Fruit fly (Drosophila melanogaster) whole organism, embryonic: ENCODE results near the gene CG42591.

Experiments
- Adf1 ChIP-seq: fragments of 200-800 bp; sonication (Bioruptor generic); IDR thresholded peaks from 2 replicates; pipeline ENCODE4 v1.3.6; 2022; ENCODE audit warnings: missing biosample characterization, missing genetic modification characterization
- Aef1 ChIP-seq: fragments of 200-800 bp; sonication (Bioruptor generic); IDR thresholded peaks from 3 replicates; pipeline ENCODE4 v1.3.6; 2022; ENCODE audit warnings: missing biosample characterization, missing genetic modification characterization
- C15 ChIP-seq: fragments of 200-800 bp; sonication (Bioruptor generic); IDR thresholded peaks from 3 replicates; pipeline ENCODE4 v1.3.6; 2022; ENCODE audit warnings: missing biosample characterization, missing genetic modification characterization
- CG11696 ChIP-seq: fragments of 200-800 bp; sonication (Bioruptor generic); IDR thresholded peaks from 2 replicates; pipeline ENCODE4 v1.3.6; 2022; ENCODE audit warnings: missing biosample characterization, missing genetic modification characterization
- CG12299 ChIP-seq: fragments of 200-800 bp; sonication (Bioruptor generic); optimal IDR thresholded peaks from 2 replicates; lab custom pipeline; 2018; ENCODE audit warnings: missing biosample characterization, mild to moderate bottlenecking, missing genetic modification characterization
- CG12769 ChIP-seq: fragments of 200-800 bp; sonication (Bioruptor generic); optimal IDR thresholded peaks from 2 replicates; lab custom pipeline; 2019; ENCODE audit warnings: missing biosample characterization, mild to moderate bottlenecking, missing genetic modification characterization, moderate library complexity
- CG12942 ChIP-seq: fragments of 200-800 bp; sonication (Bioruptor generic); optimal IDR thresholded peaks from 3 replicates; lab custom pipeline; 2016; ENCODE audit warnings: missing biosample characterization, missing genetic modification characterization
- CG13775 ChIP-seq: fragments of 200-800 bp; sonication (Bioruptor generic); optimal IDR thresholded peaks from 3 replicates; lab custom pipeline; 2017; ENCODE audit warnings: missing biosample characterization, mild to moderate bottlenecking, missing genetic modification characterization
- CG15696 ChIP-seq: fragments of 200-800 bp; sonication (Bioruptor generic); optimal IDR thresholded peaks from 2 replicates; lab custom pipeline; 2019; ENCODE audit warnings: missing biosample characterization, mild to moderate bottlenecking, missing genetic modification characterization, moderate library complexity
- CG2120 ChIP-seq: fragments of 200-800 bp; sonication (Bioruptor generic); optimal IDR thresholded peaks from 3 replicates; lab custom pipeline; 2016; ENCODE audit warnings: missing biosample characterization, missing genetic modification characterization
- CG2202 ChIP-seq: fragments of 200-800 bp; sonication (Bioruptor generic); optimal IDR thresholded peaks from 2 replicates; lab custom pipeline; 2018; ENCODE audit warnings: missing biosample characterization, mild to moderate bottlenecking, missing genetic modification characterization
- CG31224 ChIP-seq: fragments of 200-800 bp; sonication (Bioruptor generic); IDR thresholded peaks from 2 replicates; pipeline ENCODE4 v1.3.6; 2022; ENCODE audit warnings: missing biosample characterization, missing genetic modification characterization
- CG3407 ChIP-seq: fragments of 200-800 bp; sonication (Bioruptor generic); optimal IDR thresholded peaks from 2 replicates; lab custom pipeline; 2018; ENCODE audit warnings: missing biosample characterization, mild to moderate bottlenecking, missing genetic modification characterization
- CG34422 ChIP-seq: fragments of 200-800 bp; sonication (Bioruptor generic); IDR thresholded peaks from 3 replicates; pipeline ENCODE4 v1.3.6; 2022; ENCODE audit warnings: missing biosample characterization, missing genetic modification characterization
- CG4617 ChIP-seq: fragments of 200-800 bp; sonication (Bioruptor generic); optimal IDR thresholded peaks from 3 replicates; lab custom pipeline; 2016; ENCODE audit warnings: missing biosample characterization, missing genetic modification characterization, borderline replicate concordance
- CG9437 ChIP-seq: fragments of 200-800 bp; sonication (Bioruptor generic); optimal IDR thresholded peaks from 2 replicates; lab custom pipeline; 2018; ENCODE audit warnings: missing biosample characterization, mild to moderate bottlenecking, missing genetic modification characterization
- CG9797 ChIP-seq: fragments of 200-800 bp; sonication (Bioruptor generic); optimal IDR thresholded peaks from 3 replicates; lab custom pipeline; 2018; ENCODE audit warnings: missing biosample characterization, mild to moderate bottlenecking, missing genetic modification characterization
- CG9932 ChIP-seq: fragments of 200-800 bp; sonication (Bioruptor generic); IDR thresholded peaks from 2 replicates; pipeline ENCODE4 v1.3.6; 2022; ENCODE audit warnings: missing biosample characterization, missing genetic modification characterization
- CTCF ChIP-seq: fragments of 200-800 bp; sonication (Bioruptor generic); optimal IDR thresholded peaks from 2 replicates; lab custom pipeline; 2017; ENCODE audit warnings: missing biosample characterization, mild to moderate bottlenecking, missing genetic modification characterization, moderate library complexity
- Camta ChIP-seq: fragments of 200-800 bp; sonication (Bioruptor generic); optimal IDR thresholded peaks from 2 replicates; lab custom pipeline; 2016; ENCODE audit warnings: missing biosample characterization, missing genetic modification characterization
- CoRest ChIP-seq: fragments of 200-800 bp; sonication (Bioruptor generic); optimal IDR thresholded peaks from 3 replicates; lab custom pipeline; 2018; ENCODE audit warnings: missing biosample characterization, mild to moderate bottlenecking, missing genetic modification characterization, moderate library complexity
- D19A ChIP-seq: fragments of 200-800 bp; optimal IDR thresholded peaks from 3 replicates; lab custom pipeline; 2019; ENCODE audit warnings: missing biosample characterization, mild to moderate bottlenecking, missing genetic modification characterization, moderate library complexity
- E2f1 ChIP-seq: fragments of 200-800 bp; sonication (Bioruptor generic); IDR thresholded peaks from 2 replicates; pipeline ENCODE4 v1.3.6; 2022; ENCODE audit warnings: missing biosample characterization, missing genetic modification characterization
- Fer1 ChIP-seq: fragments of 200-800 bp; sonication (Bioruptor generic); optimal IDR thresholded peaks from 2 replicates; lab custom pipeline; 2017; ENCODE audit warnings: missing biosample characterization, mild to moderate bottlenecking, missing genetic modification characterization
- Fer2 ChIP-seq: fragments of 200-800 bp; sonication (Bioruptor generic); optimal IDR thresholded peaks from 2 replicates; lab custom pipeline; 2018; ENCODE audit warnings: missing biosample characterization, mild to moderate bottlenecking, missing genetic modification characterization, moderate library complexity
- MESR4 ChIP-seq: fragments of 200-800 bp; sonication (Bioruptor generic); optimal IDR thresholded peaks from 2 replicates; lab custom pipeline; 2018; ENCODE audit warnings: missing biosample characterization, mild to moderate bottlenecking, missing genetic modification characterization, moderate library complexity
- NFAT ChIP-seq: fragments of 200-800 bp; sonication (Bioruptor generic); IDR thresholded peaks from 2 replicates; pipeline ENCODE4 v1.3.6; 2022; ENCODE audit warnings: missing biosample characterization, missing genetic modification characterization
- Oli ChIP-seq: fragments of 200-800 bp; sonication (Bioruptor generic); optimal IDR thresholded peaks from 2 replicates; lab custom pipeline; 2018; ENCODE audit warnings: missing biosample characterization, mild to moderate bottlenecking, missing genetic modification characterization, moderate library complexity
- az2 ChIP-seq: fragments of 200-800 bp; sonication (Bioruptor generic); optimal IDR thresholded peaks from 3 replicates; lab custom pipeline; 2016; ENCODE audit warnings: missing biosample characterization, missing genetic modification characterization
- chm ChIP-seq: fragments of 200-800 bp; sonication (Bioruptor generic); IDR thresholded peaks from 2 replicates; pipeline ENCODE4 v1.3.6; 2022; ENCODE audit warnings: missing biosample characterization, missing genetic modification characterization
- croc ChIP-seq: fragments of 200-800 bp; sonication (Bioruptor generic); conservative IDR thresholded peaks from 3 replicates; pipeline ENCODE4 v1.3.6; 2022; ENCODE audit warnings: missing biosample characterization, missing genetic modification characterization
- cwo ChIP-seq: fragments of 200-800 bp; sonication (Bioruptor generic); optimal IDR thresholded peaks from 3 replicates; lab custom pipeline; 2017; ENCODE audit warnings: missing biosample characterization, missing genetic modification characterization, mild to moderate bottlenecking, moderate library complexity, missing genetic modification reagents
- disco-r ChIP-seq: fragments of 200-800 bp; sonication (Bioruptor generic); optimal IDR thresholded peaks from 2 replicates; lab custom pipeline; 2016; ENCODE audit warnings: missing biosample characterization, missing genetic modification characterization
- ewg ChIP-seq: fragments of 200-800 bp; sonication (Bioruptor generic); optimal IDR thresholded peaks from 3 replicates; lab custom pipeline; 2017; ENCODE audit warnings: mild to moderate bottlenecking, missing biosample characterization, missing genetic modification reagents, missing genetic modification characterization
- exex ChIP-seq: fragments of 200-800 bp; sonication (Bioruptor generic); optimal IDR thresholded peaks from 4 replicates; lab custom pipeline; 2018; ENCODE audit warnings: missing biosample characterization, mild to moderate bottlenecking, missing genetic modification characterization, moderate library complexity
- fd64A ChIP-seq: fragments of 200-800 bp; sonication (Bioruptor generic); optimal IDR thresholded peaks from 3 replicates; lab custom pipeline; 2018; ENCODE audit warnings: missing biosample characterization, mild to moderate bottlenecking, missing genetic modification characterization
- fu2 ChIP-seq: fragments of 200-800 bp; sonication (Bioruptor generic); optimal IDR thresholded peaks from 2 replicates; lab custom pipeline; 2016; ENCODE audit warnings: missing biosample characterization, missing genetic modification characterization
- grau ChIP-seq: fragments of 200-800 bp; optimal IDR thresholded peaks from 3 replicates; lab custom pipeline; 2019; ENCODE audit warnings: missing biosample characterization, mild to moderate bottlenecking, missing genetic modification characterization, moderate library complexity
- gro ChIP-seq: fragments of 200-800 bp; sonication (Bioruptor generic); optimal IDR thresholded peaks from 2 replicates; lab custom pipeline; 2016; ENCODE audit warnings: missing biosample characterization, missing genetic modification characterization
- h ChIP-seq: fragments of >200 bp; optimal IDR thresholded peaks from 2 replicates; lab custom pipeline; 2017
- nom ChIP-seq: fragments of 200-800 bp; sonication (Bioruptor generic); optimal IDR thresholded peaks from 2 replicates; lab custom pipeline; 2017; ENCODE audit warnings: missing biosample characterization, missing genetic modification characterization, mild to moderate bottlenecking, moderate library complexity, missing genetic modification reagents
- onecut ChIP-seq: fragments of 200-800 bp; sonication (Bioruptor generic); IDR thresholded peaks from 2 replicates; pipeline ENCODE4 v1.3.6; 2022; ENCODE audit warnings: missing biosample characterization, missing genetic modification characterization
- pfk ChIP-seq: fragments of 200-800 bp; sonication (Bioruptor generic); optimal IDR thresholded peaks from 2 replicates; lab custom pipeline; 2018; ENCODE audit warnings: missing biosample characterization, mild to moderate bottlenecking, missing genetic modification characterization, moderate library complexity
- pho ChIP-seq: fragments of 200-800 bp; sonication (Bioruptor generic); optimal IDR thresholded peaks from 2 replicates; lab custom pipeline; 2016; ENCODE audit warnings: missing biosample characterization, missing genetic modification characterization
- psq ChIP-seq: fragments of 200-800 bp; sonication (Bioruptor generic); optimal IDR thresholded peaks from 2 replicates; lab custom pipeline; 2017; ENCODE audit warnings: missing biosample characterization, missing genetic modification characterization
- run ChIP-seq: fragments of 200-800 bp; sonication (Bioruptor generic); optimal IDR thresholded peaks from 3 replicates; lab custom pipeline; 2018; ENCODE audit warnings: missing biosample characterization, mild to moderate bottlenecking, missing genetic modification characterization
- sd ChIP-seq: fragments of 200-800 bp; sonication (Bioruptor generic); optimal IDR thresholded peaks from 3 replicates; lab custom pipeline; 2018; ENCODE audit warnings: missing biosample characterization, mild to moderate bottlenecking, missing genetic modification characterization, moderate library complexity
- so ChIP-seq: fragments of 200-800 bp; sonication (Bioruptor generic); IDR thresholded peaks from 3 replicates; pipeline ENCODE4 v1.3.6; 2022; ENCODE audit warnings: missing biosample characterization, missing genetic modification characterization
- toy ChIP-seq: fragments of 200-800 bp; sonication (Bioruptor generic); IDR thresholded peaks from 2 replicates; pipeline ENCODE4 v1.3.6; 2022; ENCODE audit warnings: missing biosample characterization, missing genetic modification characterization
- trem ChIP-seq: fragments of 200-800 bp; optimal IDR thresholded peaks from 3 replicates; lab custom pipeline; 2019; ENCODE audit warnings: missing biosample characterization, mild to moderate bottlenecking, missing genetic modification characterization, moderate library complexity
- trh ChIP-seq: fragments of 200-800 bp; sonication (Bioruptor generic); optimal IDR thresholded peaks from 2 replicates; lab custom pipeline; 2016; ENCODE audit warnings: missing biosample characterization, missing genetic modification characterization
- zfh1 ChIP-seq: fragments of 200-800 bp; sonication (Bioruptor generic); IDR thresholded peaks from 3 replicates; pipeline ENCODE4 v1.3.6; 2022; ENCODE audit warnings: missing biosample characterization, missing genetic modification characterization

CG42591 gene

dm6 chr3L:8091650-8092068, 21.9 kb upstream of the CG42591 start, which contains the start of gene CG7565 (continued):
- TF ChIP-seq gro (GFP tag; lab: Kevin White, UChicago) (peak; percentile 87), run (tag; lab: Kevin White, UChicago) (no peak), pfk (peak; percentile 39), onecut (GFP tag; lab: Robert Waterston, UW) (peak; percentile 87), pho (peak; percentile 65), psq (GFP tag; lab: Kevin White, UChicago) (no peak), CoRest (tag; lab: Kevin White, UChicago) (peak; percentile 18), Aef1 (no peak), chm (GFP tag; lab: Robert Waterston, UW) (peak; percentile 75), sd (tag; lab: Kevin White, UChicago) (peak; percentile 18), CG12769 (peak; percentile 88), CG2202 (no peak), E2f1 (no peak), C15 (GFP tag; lab: Robert Waterston, UW) (no peak), CG9797 (GFP tag; lab: Kevin White, UChicago) (no peak), CG15696 (tag; lab: Kevin White, UChicago) (no peak), cwo (peak; percentile 56), MESR4 (GFP tag; lab: Kevin White, UChicago) (peak; percentile 76), Oli (no peak), Adf1 (peak; percentile 42; the same call in 1 of the 2 replicates), CG2120 (GFP tag; lab: Kevin White, UChicago) (peak; percentile 72), croc (GFP tag; lab: Robert Waterston, UW) (no peak), h (lab: Kevin White, UChicago) (no peak), CG12942 (GFP tag; lab: Kevin White, UChicago) (peak; percentile 18), CG4617 (GFP tag; lab: Kevin White, UChicago) (peak; percentile 49), nom (GFP tag; lab: Kevin White, UChicago) (no peak), Fer2 (tag; lab: Kevin White, UChicago) (no peak), CG13775 (GFP tag; lab: Kevin White, UChicago) (peak; percentile 32), CG9437 (no peak), CG9932 (GFP tag; lab: Robert Waterston, UW) (peak; percentile 56), trem (peak; percentile 20), Fer1 (GFP tag; lab: Kevin White, UChicago) (peak; percentile 81), D19A (tag; lab: Kevin White, UChicago) (peak; percentile 22), az2 (peak; percentile 20), trh (GFP tag; lab: Kevin White, UChicago) (no peak), CG12299 (tag; lab: Kevin White, UChicago) (peak; percentile 12), NFAT (GFP tag; lab: Robert Waterston, UW) (peak; percentile 26; the same call in 1 of the 2 replicates), ewg (GFP tag; lab: Kevin White, UChicago) (peak; percentile 96), disco-r (GFP tag; lab: Kevin White, UChicago) (no peak), CG31224 (GFP tag; lab: Robert Waterston, UW) (no peak), CG34422 (peak; percentile 53; the same call in 1 of the 3 replicates), CG3407 (GFP tag; lab: Kevin White, UChicago) (no peak), zfh1 (peak; percentile 21; the same call in 1 of the 3 replicates), fu2 (GFP tag; lab: Kevin White, UChicago) (peak; percentile 23), exex (tag; lab: Kevin White, UChicago) (peak; percentile 90), CG11696 (GFP tag; lab: Robert Waterston, UW) (no peak), grau (tag; lab: Kevin White, UChicago) (peak; percentile 42), CTCF (GFP tag; lab: Kevin White, UChicago) (peak; percentile 21), toy (GFP tag; lab: Robert Waterston, UW) (no peak), so (GFP tag; lab: Robert Waterston, UW) (peak; percentile 60; the same call in 1 of the 3 replicates), fd64A (GFP tag; lab: Kevin White, UChicago) (no peak), Camta (GFP tag; lab: Kevin White, UChicago) (peak; percentile 18)
